Worm (Caenorhabditis elegans) whole organism, L4 larva: ENCODE measurements around the gene swan-1.

Experiments used
- R02D3.7 ChIP-seq: fragments of 150-350 bp; sonication (generic microtip); optimal IDR thresholded peaks from 3 replicates; lab custom pipeline; 2014; ENCODE audit warnings: missing biosample characterization, missing genetic modification characterization
- T26A8.4 ChIP-seq: fragments of 200-800 bp; sonication (Bioruptor generic); IDR thresholded peaks from 2 replicates; pipeline ENCODE4 v1.3.6; 2022; ENCODE audit warnings: missing genetic modification characterization, missing compliant biosample characterization
- aly-2 ChIP-seq: sonication (generic microtip); optimal IDR thresholded peaks from 2 replicates; lab custom pipeline; 2018; ENCODE audit warnings: missing biosample characterization, missing genetic modification characterization
- ceh-62 ChIP-seq: sonication (generic microtip); optimal IDR thresholded peaks from 2 replicates; lab custom pipeline; 2017; ENCODE audit warnings: missing biosample characterization, missing genetic modification characterization
- daf-8 ChIP-seq: fragments of 200-800 bp; sonication (Bioruptor generic); IDR thresholded peaks from 2 replicates; pipeline ENCODE4 v1.3.6; 2022; ENCODE audit warnings: missing genetic modification characterization, missing compliant biosample characterization
- lin-15B ChIP-seq: fragments of 150-350 bp; sonication (generic microtip); optimal IDR thresholded peaks from 3 replicates; lab custom pipeline; 2014; ENCODE audit warnings: missing biosample characterization, missing genetic modification characterization
- mep-1 ChIP-seq: fragments of 150-350 bp; sonication (generic microtip); optimal IDR thresholded peaks from 3 replicates; lab custom pipeline; 2014; ENCODE audit warnings: missing biosample characterization, missing genetic modification characterization
- nhr-28 ChIP-seq: fragments of 150-350 bp; optimal IDR thresholded peaks from 2 replicates; lab custom pipeline; 2014; ENCODE audit warnings: missing biosample characterization, missing genetic modification characterization
- pha-4 ChIP-seq, 2 experiments: fragments of 150-350 bp in 1 of 2; fragments of 200-800 bp in 1 of 2; sonication (Bioruptor generic) in 1 of 2; IDR thresholded peaks in 1 of 2; optimal IDR thresholded peaks in 1 of 2; 2 replicates each; pipeline versions ENCODE4 v1.3.6 to Lab custom; 2014 to 2022; ENCODE audit warnings: missing genetic modification characterization in 2 of 2, missing genetic modification reagents in 2 of 2, missing biosample characterization in 1 of 2, missing compliant biosample characterization in 1 of 2
- saeg-2 ChIP-seq: fragments of 200-800 bp; sonication (Bioruptor generic); IDR thresholded peaks from 2 replicates; pipeline ENCODE4 v1.3.6; 2022; ENCODE audit warnings: missing genetic modification reagents, missing genetic modification characterization, missing compliant biosample characterization
- snpc-1.2 ChIP-seq: fragments of 200-800 bp; sonication (Bioruptor generic); IDR thresholded peaks from 2 replicates; pipeline ENCODE4 v1.3.6; 2022; ENCODE audit warnings: missing genetic modification reagents, missing genetic modification characterization, missing compliant biosample characterization
- snpc-4 ChIP-seq: fragments of 150-350 bp; optimal IDR thresholded peaks from 2 replicates; lab custom pipeline; 2014; ENCODE audit warnings: missing biosample characterization, missing genetic modification characterization
- spr-3 ChIP-seq: fragments of 200-800 bp; sonication (Bioruptor generic); optimal IDR thresholded peaks from 2 replicates; lab custom pipeline; 2018; ENCODE audit warnings: mild to moderate bottlenecking, missing genetic modification characterization, missing compliant biosample characterization
- vab-7 ChIP-seq: fragments of 200-800 bp; sonication (Bioruptor generic); IDR thresholded peaks from 2 replicates; pipeline ENCODE4 v1.3.6; 2022; ENCODE audit warnings: missing genetic modification reagents, missing genetic modification characterization, missing compliant biosample characterization

DNA sequence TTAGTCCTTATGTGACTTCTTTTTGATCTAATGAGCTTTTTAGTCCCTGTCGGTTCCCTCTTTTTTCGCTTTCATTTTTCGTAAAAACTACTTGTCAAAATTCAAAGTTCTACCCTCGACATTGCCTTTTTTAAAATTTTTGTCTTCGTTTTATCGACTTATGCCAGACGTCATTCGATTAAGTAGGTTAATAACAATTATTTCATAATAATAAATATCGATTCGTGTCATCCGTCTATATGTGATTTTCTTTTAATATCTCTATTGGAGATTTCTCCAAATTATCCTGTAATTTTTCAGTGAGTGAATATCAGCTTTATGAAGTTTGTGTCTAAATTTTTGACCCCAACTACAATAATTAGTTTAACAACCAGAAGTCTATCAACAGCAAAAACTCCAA, 15.7 kb upstream of the swan-1 start, which contains the start of gene hpo-31:
- TF ChIP-seq pha-4 (GFP tag; IDR thresholded peaks at IDR 0.05; lab: Robert Waterston, UW) (no peak), pha-4 (tag; optimal IDR thresholded peaks at IDR 0.05; lab: Kevin White, UChicago) (no peak), nhr-28 (tag; lab: Kevin White, UChicago) (no peak), ceh-62 (tag; lab: Kevin White, UChicago) (no peak), lin-15B (tag; lab: Kevin White, UChicago) (no peak), aly-2 (tag; lab: Kevin White, UChicago) (no peak), mep-1 (tag; lab: Kevin White, UChicago) (no peak), vab-7 (GFP tag; lab: Robert Waterston, UW) (no peak), R02D3.7 (tag; lab: Kevin White, UChicago) (no peak), spr-3 (GFP tag; lab: Kevin White, UChicago) (no peak), saeg-2 (no peak), T26A8.4 (GFP tag; lab: Robert Waterston, UW) (no peak), daf-8 (no peak), snpc-4 (tag; lab: Kevin White, UChicago) (no peak), snpc-1.2 (GFP tag; lab: Robert Waterston, UW) (no peak)
